Worm (Caenorhabditis elegans): Measurements from ENCODE around the gene sra-28.

DNA sequence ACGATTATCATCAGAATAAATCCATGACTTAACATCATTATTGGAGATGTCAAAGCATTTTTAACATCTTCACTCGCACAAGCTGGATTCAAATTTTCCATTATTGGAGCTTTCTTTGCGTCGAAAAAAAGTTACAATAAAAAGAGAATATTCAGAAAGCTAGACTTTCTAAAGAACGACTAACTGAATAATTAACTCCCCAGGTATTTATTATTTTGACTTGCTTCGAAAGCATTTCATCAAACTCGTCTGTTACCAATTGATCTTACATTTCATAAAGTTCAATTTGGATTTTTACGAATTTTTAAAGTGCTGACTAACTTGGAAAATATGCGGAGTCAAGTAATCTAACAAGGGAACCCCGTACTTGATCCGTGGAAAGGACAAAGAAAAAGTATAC, 2.1 kb upstream of the sra-28 start, which contains the start of gene sra-29:
- TF ChIP-seq ceh-43 (GFP tag; optimal IDR thresholded peaks at IDR 0.05) (no peak), mep-1 (tag; optimal IDR thresholded peaks at IDR 0.05) (no peak), tbx-8 (GFP tag; optimal IDR thresholded peaks at IDR 0.05) (no peak), lsy-2 (tag; optimal IDR thresholded peaks at IDR 0.05) (no peak), nhr-28 (tag; optimal IDR thresholded peaks at IDR 0.05) (no peak), unc-62 (GFP tag; optimal IDR thresholded peaks at IDR 0.05) (no peak)
